Worm (Caenorhabditis elegans): ENCODE results near the gene srt-6.

DNA sequence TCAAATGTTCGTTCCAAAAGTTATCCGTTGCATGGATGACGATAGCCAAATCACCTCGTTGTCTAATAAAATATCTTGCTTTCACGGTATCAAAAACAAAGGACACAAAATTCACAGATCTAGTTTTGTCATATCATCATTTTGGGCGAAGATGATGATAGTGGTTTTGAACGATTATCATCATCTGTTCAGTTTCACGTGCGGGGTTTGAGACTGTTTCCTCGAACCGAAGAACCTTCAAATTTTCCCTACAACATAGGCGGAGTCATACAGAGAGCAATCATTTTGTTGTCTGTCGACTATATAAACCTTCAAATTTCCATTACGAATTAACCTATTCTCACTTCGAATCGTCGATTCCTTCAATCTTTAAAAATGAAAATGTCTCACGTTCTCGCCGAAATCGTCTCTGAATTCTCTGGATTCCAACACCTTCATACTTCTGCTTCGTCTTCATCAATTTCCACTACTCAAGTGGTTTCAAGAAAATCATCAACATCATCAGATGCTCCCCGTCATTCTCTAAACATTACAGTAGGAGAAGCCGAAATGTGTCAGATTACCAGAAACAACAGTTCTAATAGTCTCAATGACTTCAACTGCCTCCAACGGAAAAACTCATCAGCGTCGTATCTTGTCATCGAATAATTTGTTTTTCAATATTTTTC, 4.6 kb upstream of the srt-6 start, which contains the start of gene F18E3.11:
- no peak for TF ChIP-seq snpc-4 (GFP tag; optimal IDR thresholded peaks at IDR 0.05)
- no peak for TF ChIP-seq snpc-4 (tag; optimal IDR thresholded peaks at IDR 0.05)
- TF ChIP-seq pha-4 (tag; optimal IDR thresholded peaks at IDR 0.05): no peak
- no peak for TF ChIP-seq nfyb-1 (GFP tag; IDR thresholded peaks at IDR 0.05)
- no peak for TF ChIP-seq ceh-58 (GFP tag; IDR thresholded peaks at IDR 0.05)
- TF ChIP-seq zim-3 (tag; optimal IDR thresholded peaks at IDR 0.05): no peak
- no peak for TF ChIP-seq egrh-3 (GFP tag; IDR thresholded peaks at IDR 0.05)
- TF ChIP-seq unc-130 (GFP tag; optimal IDR thresholded peaks at IDR 0.05): no peak
- no peak for TF ChIP-seq ztf-25 (GFP tag; IDR thresholded peaks at IDR 0.05)
- no peak for TF ChIP-seq tlf-1 (GFP tag; optimal IDR thresholded peaks at IDR 0.05)
- no peak for TF ChIP-seq bed-2 (GFP tag; IDR thresholded peaks at IDR 0.05)

Measured in whole organism, young adult.